Fruit fly (Drosophila melanogaster): ENCODE data around the gene CG45045.

- TF ChIP-seq Clk (GFP tag; optimal IDR thresholded peaks at IDR 0.05) (no peak), toe (GFP tag; optimal IDR thresholded peaks at IDR 0.05) (no peak), bab1 (GFP tag; optimal IDR thresholded peaks at IDR 0.05) (peak; percentile 83), kay (GFP tag; ENCODE audit: borderline replicate concordance) (peak; percentile 69), CG12768 (GFP tag; optimal IDR thresholded peaks at IDR 0.05) (peak; percentile 49), cnc (optimal IDR thresholded peaks at IDR 0.05) (no peak), Mnt (GFP tag; optimal IDR thresholded peaks at IDR 0.05) (no peak), CG1620 (GFP tag; optimal IDR thresholded peaks at IDR 0.05) (peak; percentile 9), Hr96 (GFP tag; optimal IDR thresholded peaks at IDR 0.05) (no peak)
These were observed 12.1 kb downstream of the CG45045 start for dm6 chr3R:17679368-17679997.
